Worm (Caenorhabditis elegans) whole organism, young adult: ENCODE results near the gene ugt-60.

Source experiments
- C06A6.2 ChIP-seq: fragments of 200-800 bp; sonication (Bioruptor generic); conservative IDR thresholded peaks from 2 replicates; pipeline ENCODE4 v1.3.6; 2022; ENCODE audit warnings: missing genetic modification characterization, missing compliant biosample characterization
- F10E7.11 ChIP-seq: sonication (generic microtip); optimal IDR thresholded peaks from 2 replicates; lab custom pipeline; 2017; ENCODE audit warnings: mild to moderate bottlenecking, missing genetic modification characterization, moderate library complexity, missing compliant biosample characterization
- F22D6.2 ChIP-seq: sonication (generic microtip); optimal IDR thresholded peaks from 2 replicates; lab custom pipeline; 2016; ENCODE audit warnings: mild to moderate bottlenecking, missing genetic modification characterization, missing compliant biosample characterization
- F33H1.4 ChIP-seq: fragments of 200-800 bp; sonication (Bioruptor generic); IDR thresholded peaks from 2 replicates; pipeline ENCODE4 v1.3.6; 2022; ENCODE audit warnings: missing genetic modification reagents, missing genetic modification characterization, missing compliant biosample characterization
- F57C9.4 ChIP-seq: sonication (generic microtip); optimal IDR thresholded peaks from 2 replicates; lab custom pipeline; 2017; ENCODE audit warnings: mild to moderate bottlenecking, missing genetic modification characterization, missing compliant biosample characterization
- K12H6.12 ChIP-seq: fragments of 200-800 bp; sonication (Bioruptor generic); optimal IDR thresholded peaks from 2 replicates; lab custom pipeline; 2018; ENCODE audit warnings: mild to moderate bottlenecking, missing genetic modification characterization, missing compliant biosample characterization
- T26A5.8 ChIP-seq: sonication (generic microtip); optimal IDR thresholded peaks from 2 replicates; lab custom pipeline; 2016; ENCODE audit warnings: missing genetic modification characterization, missing compliant biosample characterization
- akir-1 ChIP-seq: fragments of 200-800 bp; sonication (Bioruptor generic); optimal IDR thresholded peaks from 2 replicates; lab custom pipeline; 2018; ENCODE audit warnings: mild to moderate bottlenecking, missing genetic modification characterization, moderate library complexity, missing compliant biosample characterization
- aptf-3 ChIP-seq: fragments of 200-800 bp; sonication (Bioruptor generic); IDR thresholded peaks from 2 replicates; pipeline ENCODE4 v1.3.6; 2022; ENCODE audit warnings: missing genetic modification characterization, missing compliant biosample characterization
- atf-7 ChIP-seq: sonication (generic microtip); optimal IDR thresholded peaks from 2 replicates; lab custom pipeline; 2017; ENCODE audit warnings: mild to moderate bottlenecking, missing genetic modification characterization, missing compliant biosample characterization
- attf-5 ChIP-seq: fragments of 200-800 bp; sonication (Bioruptor generic); optimal IDR thresholded peaks from 2 replicates; lab custom pipeline; 2018; ENCODE audit warnings: mild to moderate bottlenecking, missing genetic modification characterization, missing compliant biosample characterization
- attf-6 ChIP-seq: fragments of 200-800 bp; sonication (Bioruptor generic); IDR thresholded peaks from 2 replicates; pipeline ENCODE4 v1.3.6; 2022; ENCODE audit warnings: missing genetic modification reagents, missing genetic modification characterization, missing compliant biosample characterization
- ceh-27 ChIP-seq: fragments of 200-800 bp; sonication (Bioruptor generic); optimal IDR thresholded peaks from 2 replicates; lab custom pipeline; 2018; ENCODE audit warnings: mild to moderate bottlenecking, missing genetic modification characterization, moderate library complexity, missing compliant biosample characterization
- ceh-91 ChIP-seq: fragments of 200-800 bp; sonication (Bioruptor generic); IDR thresholded peaks from 2 replicates; pipeline ENCODE4 v1.3.6; 2022; ENCODE audit warnings: missing genetic modification reagents, missing genetic modification characterization, missing compliant biosample characterization
- chd-7 ChIP-seq: sonication (generic microtip); optimal IDR thresholded peaks from 2 replicates; lab custom pipeline; 2016; ENCODE audit warnings: mild to moderate bottlenecking, missing genetic modification characterization, moderate library complexity, missing compliant biosample characterization
- dpl-1 ChIP-seq: fragments of 150-350 bp; optimal IDR thresholded peaks from 2 replicates; lab custom pipeline; 2014; ENCODE audit warnings: missing biosample characterization, missing genetic modification reagents, missing genetic modification characterization
- ets-4 ChIP-seq: fragments of 200-800 bp; sonication (Bioruptor generic); optimal IDR thresholded peaks from 2 replicates; lab custom pipeline; 2018; ENCODE audit warnings: mild to moderate bottlenecking, missing genetic modification characterization, missing compliant biosample characterization
- fkh-3 ChIP-seq: sonication (generic microtip); optimal IDR thresholded peaks from 2 replicates; lab custom pipeline; 2016; ENCODE audit warnings: mild to moderate bottlenecking, missing genetic modification characterization, missing compliant biosample characterization
- him-1 ChIP-seq: sonication (generic microtip); optimal IDR thresholded peaks from 2 replicates; lab custom pipeline; 2016; ENCODE audit warnings: missing genotype, missing genetic modification reagents, missing genetic modification characterization, missing compliant biosample characterization
- hlh-26 ChIP-seq: fragments of 200-800 bp; sonication (Bioruptor generic); conservative IDR thresholded peaks from 2 replicates; pipeline ENCODE4 v1.3.6; 2022; ENCODE audit warnings: missing genetic modification reagents, missing genetic modification characterization, missing compliant biosample characterization
- hmg-1.2 ChIP-seq: fragments of 200-800 bp; sonication (Bioruptor generic); IDR thresholded peaks from 2 replicates; pipeline ENCODE4 v1.3.6; 2022; ENCODE audit warnings: missing genetic modification reagents, missing genetic modification characterization, missing compliant biosample characterization
- hmg-20 ChIP-seq: fragments of 200-800 bp; sonication (Bioruptor generic); IDR thresholded peaks from 2 replicates; pipeline ENCODE4 v1.3.6; 2022; ENCODE audit warnings: missing genetic modification reagents, missing genetic modification characterization, missing compliant biosample characterization
- lag-1 ChIP-seq: fragments of 200-800 bp; sonication (Bioruptor generic); IDR thresholded peaks from 2 replicates; pipeline ENCODE4 v1.3.6; 2022; ENCODE audit warnings: missing genetic modification reagents, missing genetic modification characterization, missing compliant biosample characterization
- let-526 ChIP-seq: fragments of 200-800 bp; sonication (Bioruptor generic); IDR thresholded peaks from 2 replicates; pipeline ENCODE4 v1.3.6; 2022; ENCODE audit warnings: missing genetic modification reagents, missing genetic modification characterization, missing compliant biosample characterization
- lin-40 ChIP-seq: sonication (generic microtip); optimal IDR thresholded peaks from 2 replicates; lab custom pipeline; 2016; ENCODE audit warnings: missing genetic modification characterization, mild to moderate bottlenecking, missing compliant biosample characterization, missing genotype, missing genetic modification reagents
- lin-54 ChIP-seq: fragments of 200-800 bp; sonication (Bioruptor generic); optimal IDR thresholded peaks from 2 replicates; lab custom pipeline; 2018; ENCODE audit warnings: mild to moderate bottlenecking, missing genetic modification characterization, missing compliant biosample characterization
- lir-1 ChIP-seq: fragments of 200-800 bp; sonication (Bioruptor generic); conservative IDR thresholded peaks from 2 replicates; pipeline ENCODE4 v1.3.6; 2022; ENCODE audit warnings: missing genetic modification reagents, missing genetic modification characterization, missing compliant biosample characterization
- lsl-1 ChIP-seq: fragments of 200-800 bp; sonication (Bioruptor generic); optimal IDR thresholded peaks from 2 replicates; lab custom pipeline; 2018; ENCODE audit warnings: mild to moderate bottlenecking, missing genetic modification characterization, moderate library complexity, missing compliant biosample characterization
- madf-3 ChIP-seq: fragments of 200-800 bp; sonication (Bioruptor generic); IDR thresholded peaks from 2 replicates; pipeline ENCODE4 v1.3.6; 2022; ENCODE audit warnings: missing genetic modification reagents, missing genetic modification characterization, missing compliant biosample characterization
- nfya-1 ChIP-seq: sonication (generic microtip); optimal IDR thresholded peaks from 2 replicates; lab custom pipeline; 2017; ENCODE audit warnings: antibody characterized with exemption, missing compliant biosample characterization, missing genetic modification characterization, borderline replicate concordance; ENCODE audit not compliant: insufficient read depth
- nhr-80 ChIP-seq: sonication (generic microtip); optimal IDR thresholded peaks from 2 replicates; lab custom pipeline; 2016; ENCODE audit warnings: missing genetic modification characterization, missing compliant biosample characterization
- nhr-90 ChIP-seq: sonication (generic microtip); optimal IDR thresholded peaks from 2 replicates; lab custom pipeline; 2016; ENCODE audit warnings: missing genotype, mild to moderate bottlenecking, missing genetic modification characterization, missing compliant biosample characterization
- pbrm-1 ChIP-seq: fragments of 200-800 bp; sonication (Bioruptor generic); IDR thresholded peaks from 2 replicates; pipeline ENCODE4 v1.3.6; 2022; ENCODE audit warnings: missing genetic modification reagents, missing genetic modification characterization, missing compliant biosample characterization
- rpc-1 ChIP-seq, 2 experiments: fragments of 150-350 bp in 1 of 2; sonication (generic microtip) in 1 of 2; optimal IDR thresholded peaks; 2 replicates each; lab custom pipeline; 2014 to 2018; ENCODE audit warnings: missing biosample characterization in 1 of 2, missing genetic modification characterization in 1 of 2, missing genetic modification reagents in 1 of 2, missing genotype in 1 of 2
- sdz-38 ChIP-seq: sonication (generic microtip); optimal IDR thresholded peaks from 2 replicates; lab custom pipeline; 2016; ENCODE audit warnings: missing genotype, missing genetic modification characterization, missing compliant biosample characterization
- somi-1 ChIP-seq: fragments of 200-800 bp; sonication (Bioruptor generic); optimal IDR thresholded peaks from 2 replicates; lab custom pipeline; 2018; ENCODE audit warnings: mild to moderate bottlenecking, missing genetic modification characterization, missing compliant biosample characterization
- sptf-2 ChIP-seq: fragments of 200-800 bp; sonication (Bioruptor generic); optimal IDR thresholded peaks from 2 replicates; lab custom pipeline; 2018; ENCODE audit warnings: mild to moderate bottlenecking, missing genetic modification characterization, missing compliant biosample characterization
- tlf-1 ChIP-seq: fragments of 200-800 bp; sonication (Bioruptor generic); optimal IDR thresholded peaks from 2 replicates; lab custom pipeline; 2018; ENCODE audit warnings: mild to moderate bottlenecking, missing genetic modification characterization, missing compliant biosample characterization
- xnd-1 ChIP-seq: sonication (generic microtip); optimal IDR thresholded peaks from 2 replicates; lab custom pipeline; 2016; ENCODE audit warnings: missing genotype, missing genetic modification reagents, missing genetic modification characterization, missing compliant biosample characterization
- zim-3 ChIP-seq: sonication (generic microtip); optimal IDR thresholded peaks from 2 replicates; lab custom pipeline; 2017; ENCODE audit warnings: mild to moderate bottlenecking, missing genetic modification characterization, moderate library complexity, missing compliant biosample characterization
- ztf-18 ChIP-seq: sonication (generic microtip); optimal IDR thresholded peaks from 2 replicates; lab custom pipeline; 2016; ENCODE audit warnings: missing genotype, mild to moderate bottlenecking, missing genetic modification characterization, missing compliant biosample characterization
- ztf-25 ChIP-seq: fragments of 200-800 bp; sonication (Bioruptor generic); IDR thresholded peaks from 2 replicates; pipeline ENCODE4 v1.3.6; 2022; ENCODE audit warnings: missing genetic modification reagents, missing genetic modification characterization, missing compliant biosample characterization
- ztf-26 ChIP-seq: sonication (generic microtip); optimal IDR thresholded peaks from 2 replicates; lab custom pipeline; 2017; ENCODE audit warnings: missing genetic modification characterization, missing compliant biosample characterization
- ztf-28 ChIP-seq: fragments of 200-800 bp; sonication (Bioruptor generic); IDR thresholded peaks from 2 replicates; pipeline ENCODE4 v1.3.6; 2022; ENCODE audit warnings: missing genetic modification reagents, missing genetic modification characterization, missing compliant biosample characterization
- ztf-3 ChIP-seq: fragments of 200-800 bp; sonication (Bioruptor generic); optimal IDR thresholded peaks from 2 replicates; lab custom pipeline; 2018; ENCODE audit warnings: mild to moderate bottlenecking, missing genetic modification characterization, missing compliant biosample characterization

Gene ugt-60

DNA sequence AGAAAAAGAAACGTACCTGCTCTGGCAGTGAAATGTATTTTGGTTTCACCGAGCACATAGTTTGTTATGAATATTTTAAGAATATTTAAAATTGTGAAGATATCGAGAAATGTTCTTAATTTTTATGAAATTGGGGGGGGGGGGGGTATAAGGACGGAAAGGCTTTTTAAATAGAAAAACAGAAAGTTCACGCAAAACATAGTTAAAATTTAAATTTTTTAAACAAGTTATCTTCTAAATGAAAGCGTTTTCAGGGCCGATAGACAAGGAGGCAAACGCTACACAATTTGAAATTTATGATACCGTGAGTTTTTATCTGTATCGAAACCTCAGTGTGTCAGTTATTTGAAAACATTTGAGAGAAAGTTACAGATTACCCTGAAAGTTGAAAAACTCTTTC, 23.0 kb downstream of the ugt-60 start, which contains the start of gene C15H7.4:
Gene C15H7.4, minus strand, starts transcription at position 101 of the 400 bp plus-strand sequence.
- no peak for TF ChIP-seq K12H6.12 (tag; lab: Kevin White, UChicago)
- no peak for TF ChIP-seq dpl-1 (GFP tag; lab: Kevin White, UChicago)
- no peak for TF ChIP-seq fkh-3
- no peak for TF ChIP-seq F10E7.11 (tag; lab: Kevin White, UChicago)
- no peak for TF ChIP-seq lin-54 (GFP tag; lab: Kevin White, UChicago)
- TF ChIP-seq lag-1 (GFP tag; lab: Robert Waterston, UW): no peak
- no peak for TF ChIP-seq F57C9.4 (tag; lab: Kevin White, UChicago)
- no peak for TF ChIP-seq T26A5.8 (tag; lab: Kevin White, UChicago)
- TF ChIP-seq aptf-3: no peak
- no peak for TF ChIP-seq ceh-91 (GFP tag; lab: Robert Waterston, UW)
- TF ChIP-seq sdz-38 (tag; lab: Kevin White, UChicago): no peak
- no peak for TF ChIP-seq attf-6 (GFP tag; lab: Robert Waterston, UW)
- TF ChIP-seq let-526: no peak
- TF ChIP-seq F22D6.2 (tag; lab: Kevin White, UChicago): no peak

DNA sequence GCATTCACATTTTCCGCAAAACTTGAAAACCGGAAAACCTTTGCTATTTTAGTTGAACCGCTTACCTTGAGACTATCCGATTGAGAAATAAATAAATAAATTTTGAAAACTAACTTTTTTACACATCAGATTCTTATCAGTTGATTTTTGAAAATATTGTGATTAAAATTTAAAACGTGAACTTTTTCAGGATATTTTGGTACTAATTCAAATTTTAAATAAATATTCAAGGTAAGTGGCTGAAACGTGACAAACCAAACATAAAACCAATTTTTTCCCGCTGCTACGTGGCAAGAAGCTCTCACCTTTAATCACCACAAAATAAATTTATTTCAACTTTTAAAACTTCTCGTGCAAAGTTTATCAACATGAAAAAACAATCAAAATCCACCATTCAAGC, 27.0 kb downstream of the ugt-60 start, which contains the start of gene C15H7.3:
Gene C15H7.3, minus strand, starts transcription at position 101 of the 400 bp plus-strand sequence.
- TF ChIP-seq him-1 (tag; lab: Kevin White, UChicago) (no peak), F33H1.4 (GFP tag; lab: Robert Waterston, UW) (no peak), ztf-3 (GFP tag; lab: Kevin White, UChicago) (no peak), ztf-18 (tag; lab: Kevin White, UChicago) (no peak), chd-7 (tag; lab: Kevin White, UChicago) (no peak), ceh-27 (GFP tag; lab: Kevin White, UChicago) (no peak), nfya-1 (no peak), lsl-1 (GFP tag; lab: Kevin White, UChicago) (no peak), hmg-1.2 (GFP tag; lab: Robert Waterston, UW) (no peak), zim-3 (tag; lab: Kevin White, UChicago) (no peak), hlh-26 (GFP tag; lab: Robert Waterston, UW) (no peak), atf-7 (tag; lab: Kevin White, UChicago) (no peak), somi-1 (no peak), ztf-28 (GFP tag; lab: Robert Waterston, UW) (no peak), C06A6.2 (GFP tag; lab: Robert Waterston, UW) (no peak), rpc-1 (optimal IDR thresholded peaks at IDR 0.05; lab: Kevin White, UChicago) (no peak), rpc-1 (tag; optimal IDR thresholded peaks at IDR 0.05; lab: Kevin White, UChicago) (no peak), ets-4 (GFP tag; lab: Kevin White, UChicago) (no peak), aptf-3 (no peak)
- TF ChIP-seq, all 124 proteins: peak for 0

DNA sequence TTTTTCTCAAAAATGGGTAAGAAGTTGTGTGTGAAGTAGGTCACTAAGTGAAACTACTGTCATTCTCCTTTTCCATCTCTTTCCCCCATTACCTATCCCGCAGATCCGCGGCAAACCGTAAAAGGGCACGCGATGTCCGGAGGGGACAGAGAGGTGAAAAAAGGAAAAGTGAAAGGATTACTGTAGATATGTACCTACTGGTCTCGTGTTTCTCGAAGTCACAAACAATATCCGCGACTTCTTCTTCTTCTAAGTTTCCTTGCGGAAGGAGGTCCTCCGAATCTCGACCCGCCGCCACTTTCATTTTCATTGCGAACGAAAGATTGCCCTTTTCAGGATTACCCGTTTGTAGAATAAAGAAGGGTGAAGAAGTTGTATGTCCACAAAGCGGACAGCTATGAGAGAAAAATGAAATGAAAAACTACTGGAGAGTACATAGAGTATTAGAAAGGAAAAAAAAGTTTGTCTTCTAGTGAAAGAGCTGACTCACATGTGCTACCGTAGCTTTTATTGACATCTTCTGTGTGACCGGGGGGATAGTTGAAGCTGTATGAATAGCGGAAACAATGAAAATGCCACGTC, 32.3 kb downstream of the ugt-60 start:
- no peak for TF ChIP-seq lag-1 (GFP tag; lab: Robert Waterston, UW)
- no peak for TF ChIP-seq nhr-90 (tag; lab: Kevin White, UChicago)
- no peak for TF ChIP-seq tlf-1 (GFP tag; lab: Kevin White, UChicago)
- no peak for TF ChIP-seq lin-40 (tag; lab: Kevin White, UChicago)
- no peak for TF ChIP-seq ztf-26
- TF ChIP-seq hmg-20 (GFP tag; lab: Robert Waterston, UW): no peak
- no peak for TF ChIP-seq xnd-1
- no peak for TF ChIP-seq sptf-2 (GFP tag; lab: Kevin White, UChicago)
- TF ChIP-seq hmg-1.2 (GFP tag; lab: Robert Waterston, UW): no peak
- TF ChIP-seq ztf-25 (GFP tag; lab: Robert Waterston, UW): no peak
- no peak for TF ChIP-seq nhr-80 (tag; lab: Kevin White, UChicago)
- no peak for TF ChIP-seq aptf-3
- TF ChIP-seq pbrm-1: no peak
- TF ChIP-seq attf-5 (GFP tag; lab: Kevin White, UChicago): no peak
- no peak for TF ChIP-seq madf-3 (GFP tag; lab: Robert Waterston, UW)
- TF ChIP-seq lir-1 (GFP tag; lab: Robert Waterston, UW): no peak
- TF ChIP-seq akir-1 (GFP tag; lab: Kevin White, UChicago): no peak
- TF ChIP-seq chd-7 (tag; lab: Kevin White, UChicago): no peak
- no peak for TF ChIP-seq let-526
- TF ChIP-seq, all 124 proteins: peak for 0
